Fruit fly (Drosophila melanogaster) whole organism, wandering third instar larva: ENCODE results near the gene CG15211.

ENCODE experiments used
- Abd-B ChIP-seq: fragments of >200 bp; optimal IDR thresholded peaks from 2 replicates; lab custom pipeline; 2017; ENCODE audit warnings: missing biosample characterization, missing genetic modification characterization
- CG9705 ChIP-seq: fragments of 200-800 bp; sonication (Bioruptor generic); optimal IDR thresholded peaks from 2 replicates; lab custom pipeline; 2018; ENCODE audit warnings: missing biosample characterization, mild to moderate bottlenecking, missing genetic modification characterization
- CrebA ChIP-seq: fragments of 200-800 bp; sonication (Bioruptor generic); optimal IDR thresholded peaks from 2 replicates; lab custom pipeline; 2016; ENCODE audit warnings: missing biosample characterization, mild to moderate bottlenecking, missing genetic modification characterization, borderline replicate concordance
- Dfd ChIP-seq: fragments of >200 bp; optimal IDR thresholded peaks from 2 replicates; lab custom pipeline; 2017; ENCODE audit warnings: missing biosample characterization, missing genetic modification characterization
- Dif ChIP-seq: fragments of 200-275, 200-300 bp; sonication (Bioruptor generic); optimal IDR thresholded peaks from 2 replicates; lab custom pipeline; 2018; ENCODE audit warnings: missing biosample characterization, missing genetic modification characterization; ENCODE audit not compliant: partially characterized antibody
- HLH106 ChIP-seq: fragments of 200-800 bp; optimal IDR thresholded peaks from 3 replicates; lab custom pipeline; 2019; ENCODE audit warnings: missing biosample characterization, mild to moderate bottlenecking, missing genetic modification characterization, moderate library complexity
- Hr78 ChIP-seq: fragments of >200 bp; optimal IDR thresholded peaks from 2 replicates; lab custom pipeline; 2017; ENCODE audit warnings: missing biosample characterization, missing genetic modification characterization
- Hr83 ChIP-seq: fragments of 200-300 bp; sonication (Bioruptor generic); optimal IDR thresholded peaks from 2 replicates; lab custom pipeline; 2016; ENCODE audit warnings: missing biosample characterization, mild to moderate bottlenecking, missing genetic modification characterization, moderate library complexity; ENCODE audit not compliant: poor library complexity, severe bottlenecking
- Jra ChIP-seq: sonication (Bioruptor generic); optimal IDR thresholded peaks from 2 replicates; lab custom pipeline; 2016; ENCODE audit warnings: missing biosample characterization, missing genetic modification characterization
- Mio ChIP-seq: sonication (Bioruptor generic); optimal IDR thresholded peaks from 2 replicates; lab custom pipeline; 2016; ENCODE audit warnings: missing biosample characterization, missing genetic modification characterization
- Myc ChIP-seq: fragments of >200 bp; optimal IDR thresholded peaks from 2 replicates; lab custom pipeline; 2017
- N ChIP-seq: fragments of >200 bp; optimal IDR thresholded peaks from 2 replicates; lab custom pipeline; 2018; ENCODE audit warnings: missing biosample characterization, missing external identifiers, missing genetic modification characterization
- OdsH ChIP-seq: fragments of 200-800 bp; sonication (Bioruptor generic); optimal IDR thresholded peaks from 2 replicates; lab custom pipeline; 2016; ENCODE audit warnings: missing biosample characterization, mild to moderate bottlenecking, missing genetic modification characterization
- Rel ChIP-seq, 2 experiments: fragments of 200-800 bp; sonication (Bioruptor generic) in 1 of 2; optimal IDR thresholded peaks; 2 replicates in 1 of 2; 3 replicates in 1 of 2; lab custom pipeline; 2016 to 2019; ENCODE audit warnings: mild to moderate bottlenecking in 2 of 2, missing biosample characterization in 2 of 2, missing genetic modification characterization in 2 of 2, moderate library complexity in 1 of 2
- Sp1 ChIP-seq: fragments of 200-800 bp; sonication (Bioruptor generic); optimal IDR thresholded peaks from 3 replicates; lab custom pipeline; 2019; ENCODE audit warnings: missing biosample characterization, mild to moderate bottlenecking, missing genetic modification characterization, moderate library complexity
- Vsx2 ChIP-seq: fragments of 200-300, 225-300 bp; sonication (Bioruptor generic); optimal IDR thresholded peaks from 2 replicates; lab custom pipeline; 2018; ENCODE audit warnings: missing biosample characterization, missing genetic modification characterization; ENCODE audit not compliant: partially characterized antibody
- br ChIP-seq: fragments of 200-800 bp; sonication (Bioruptor generic); optimal IDR thresholded peaks from 2 replicates; lab custom pipeline; 2016; ENCODE audit warnings: missing biosample characterization, missing genetic modification characterization
- dl ChIP-seq, 2 experiments: fragments of 175-275, 200-275 bp in 1 of 2; fragments of 200-275 bp in 1 of 2; sonication (Bioruptor generic); optimal IDR thresholded peaks; lab custom pipeline; 2018; ENCODE audit warnings: mild to moderate bottlenecking in 2 of 2, missing biosample characterization in 2 of 2, missing genetic modification characterization in 2 of 2, moderate library complexity in 2 of 2; ENCODE audit not compliant: partially characterized antibody in 2 of 2, insufficient read depth in 1 of 2
- dsf ChIP-seq: sonication (Bioruptor generic); optimal IDR thresholded peaks from 2 replicates; lab custom pipeline; 2016; ENCODE audit warnings: missing biosample characterization, missing genetic modification characterization, borderline replicate concordance
- foxo ChIP-seq, 2 experiments: fragments of 200-800 bp; sonication (Bioruptor generic); optimal IDR thresholded peaks; 2 replicates in 1 of 2; 3 replicates in 1 of 2; lab custom pipeline; 2016 to 2017; ENCODE audit warnings: missing biosample characterization in 2 of 2, missing genetic modification characterization in 2 of 2
- fru ChIP-seq: fragments of 200-800 bp; sonication (Bioruptor generic); optimal IDR thresholded peaks from 3 replicates; lab custom pipeline; 2016; ENCODE audit warnings: missing biosample characterization, mild to moderate bottlenecking, missing genetic modification characterization
- h ChIP-seq: fragments of 200-800 bp; sonication (Bioruptor generic); optimal IDR thresholded peaks from 3 replicates; lab custom pipeline; 2016; ENCODE audit warnings: missing biosample characterization, mild to moderate bottlenecking, missing genetic modification characterization
- jim ChIP-seq: fragments of 175-275, 200-325 bp; sonication (Bioruptor generic); optimal IDR thresholded peaks from 2 replicates; lab custom pipeline; 2016; ENCODE audit warnings: missing biosample characterization, mild to moderate bottlenecking, missing genetic modification characterization
- lola ChIP-seq: fragments of >200 bp; optimal IDR thresholded peaks from 2 replicates; lab custom pipeline; 2017; ENCODE audit warnings: missing biosample characterization, missing genetic modification characterization
- pan ChIP-seq: fragments of >200 bp; optimal IDR thresholded peaks from 2 replicates; lab custom pipeline; 2017
- psq ChIP-seq: fragments of 200-800 bp; sonication (Bioruptor generic); optimal IDR thresholded peaks from 3 replicates; lab custom pipeline; 2017; ENCODE audit warnings: missing biosample characterization, mild to moderate bottlenecking, missing genetic modification characterization, moderate library complexity
- rgr ChIP-seq: fragments of 200-800 bp; sonication (Bioruptor generic); optimal IDR thresholded peaks from 3 replicates; lab custom pipeline; 2016; ENCODE audit warnings: missing biosample characterization, mild to moderate bottlenecking, missing genetic modification characterization
- sage ChIP-seq: fragments of 200-800 bp; sonication (Bioruptor generic); optimal IDR thresholded peaks from 2 replicates; lab custom pipeline; 2016; ENCODE audit warnings: missing biosample characterization, mild to moderate bottlenecking, missing genetic modification characterization
- sv ChIP-seq: fragments of 200-800 bp; sonication (Bioruptor generic); optimal IDR thresholded peaks from 3 replicates; lab custom pipeline; 2016; ENCODE audit warnings: missing biosample characterization, missing genetic modification characterization
- tai ChIP-seq: sonication (Bioruptor generic); optimal IDR thresholded peaks from 2 replicates; lab custom pipeline; 2016; ENCODE audit warnings: missing biosample characterization, missing genetic modification characterization
- usp ChIP-seq: fragments of >200 bp; optimal IDR thresholded peaks from 2 replicates; lab custom pipeline; 2017; ENCODE audit warnings: missing biosample characterization, missing genetic modification characterization
- woc ChIP-seq: sonication (Bioruptor generic); optimal IDR thresholded peaks from 2 replicates; lab custom pipeline; 2016; ENCODE audit warnings: missing biosample characterization, mild to moderate bottlenecking, missing genetic modification characterization

Gene CG15211

dm6 chrX:10786443-10787097 is 14.2 kb downstream of the CG15211 start, which contains the start of the genes Ant2 and sesB:
Gene Ant2 (minus strand): TSS chrX:10786907.
Gene sesB (minus strand): TSS chrX:10786958.
- TF ChIP-seq Rel (GFP tag; optimal IDR thresholded peaks at IDR 0.05; lab: Kevin White, UChicago) (no peak), Rel (tag; optimal IDR thresholded peaks at IDR 0.05; lab: Kevin White, UChicago) (peak; percentile 6), Dif (GFP tag; lab: Kevin White, UChicago) (peak; percentile 62), CrebA (GFP tag; lab: Kevin White, UChicago) (no peak)

dm6 chrX:10787352-10787751 is 15.0 kb downstream of the CG15211 start:
- TF ChIP-seq sage (GFP tag; lab: Kevin White, UChicago) (no peak), N (GFP tag; lab: Kevin White, UChicago) (no peak), tai (no peak)

- TF ChIP-seq Rel (GFP tag; optimal IDR thresholded peaks at IDR 0.05; lab: Kevin White, UChicago), result no peak
- TF ChIP-seq Rel (tag; optimal IDR thresholded peaks at IDR 0.05; lab: Kevin White, UChicago), result no peak
- no peak for TF ChIP-seq dl (GFP tag; optimal IDR thresholded peaks at IDR 0.05; lab: Kevin White, UChicago; ENCODE audit: insufficient read depth in 1 of 2, partially characterized antibody in 2 of 2)
- TF ChIP-seq N (GFP tag; lab: Kevin White, UChicago), result no peak
- no peak for TF ChIP-seq usp (GFP tag; lab: Kevin White, UChicago)
- TF ChIP-seq br (GFP tag; lab: Kevin White, UChicago), result no peak
- TF ChIP-seq Hr78, result no peak
- TF ChIP-seq h (GFP tag; lab: Kevin White, UChicago), result no peak
- no peak for TF ChIP-seq Jra (GFP tag; lab: Kevin White, UChicago)
- no peak for TF ChIP-seq Dfd (GFP tag; lab: Kevin White, UChicago)
- TF ChIP-seq sv (GFP tag; lab: Kevin White, UChicago), result no peak
Observed at dm6 chrX:10789279-10789678, 16.9 kb downstream of the CG15211 start.

- TF ChIP-seq Dif (GFP tag; lab: Kevin White, UChicago) (peak; percentile 0), Rel (GFP tag; optimal IDR thresholded peaks at IDR 0.05; lab: Kevin White, UChicago) (no peak), Rel (tag; optimal IDR thresholded peaks at IDR 0.05; lab: Kevin White, UChicago) (peak; percentile 33), Abd-B (no peak), jim (no peak), pan (lab: Kevin White, UChicago) (no peak), psq (GFP tag; lab: Kevin White, UChicago) (peak; percentile 73), lola (GFP tag; lab: Kevin White, UChicago) (no peak), CG9705 (GFP tag; lab: Kevin White, UChicago) (no peak)
Observed at dm6 chrX:10801033-10801432, 28.7 kb downstream of the CG15211 start.

dm6 chrX:10801827-10802456 is 29.6 kb downstream of the CG15211 start:
- TF ChIP-seq br (GFP tag; lab: Kevin White, UChicago) (no peak), CrebA (GFP tag; lab: Kevin White, UChicago) (no peak), Hr83 (no peak), foxo (GFP tag; optimal IDR thresholded peaks at IDR 0.05; lab: Kevin White, UChicago) (no peak), Myc (lab: Kevin White, UChicago) (no peak), Mio (GFP tag; lab: Kevin White, UChicago) (no peak), fru (GFP tag; lab: Kevin White, UChicago) (no peak), rgr (GFP tag; lab: Kevin White, UChicago) (no peak), Vsx2 (GFP tag; lab: Kevin White, UChicago) (no peak), h (GFP tag; lab: Kevin White, UChicago) (no peak), Hr78 (no peak), dsf (GFP tag; lab: Kevin White, UChicago) (no peak), N (GFP tag; lab: Kevin White, UChicago) (no peak), woc (GFP tag; lab: Kevin White, UChicago) (no peak), OdsH (GFP tag; lab: Kevin White, UChicago) (no peak), HLH106 (tag; lab: Kevin White, UChicago) (no peak), Sp1 (no peak), Abd-B (no peak), lola (GFP tag; lab: Kevin White, UChicago) (no peak), usp (GFP tag; lab: Kevin White, UChicago) (no peak)
